Worm (Caenorhabditis elegans): ENCODE data around the gene Y37A1A.3.

Y37A1A.3 gene

DNA sequence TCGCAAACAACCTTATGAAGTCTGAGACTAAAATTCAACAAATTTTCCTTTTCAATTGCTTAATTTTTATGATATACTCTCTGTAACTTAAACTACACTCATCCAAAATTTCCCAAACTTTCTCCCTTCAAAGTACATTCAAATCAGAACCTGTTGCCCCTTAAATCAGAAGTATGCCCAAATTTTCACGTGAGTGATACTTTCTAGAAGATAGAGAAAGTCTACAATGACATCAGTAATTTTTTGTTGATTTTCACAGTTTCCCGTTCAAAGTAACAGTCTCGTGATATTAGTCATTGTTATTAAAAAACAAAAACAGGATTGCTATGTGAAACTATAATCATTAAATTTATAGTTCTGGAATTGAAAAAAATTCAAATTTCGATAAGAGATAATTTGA, 8.3 kb upstream of the Y37A1A.3 start:
- no peak for TF ChIP-seq nhr-76 (tag; optimal IDR thresholded peaks at IDR 0.05)
- TF ChIP-seq unc-39 (tag; optimal IDR thresholded peaks at IDR 0.05), result no peak
- TF ChIP-seq aly-2 (tag; optimal IDR thresholded peaks at IDR 0.05), result no peak
- no peak for TF ChIP-seq lim-7 (GFP tag; IDR thresholded peaks at IDR 0.05)
- TF ChIP-seq F37D6.2 (tag; optimal IDR thresholded peaks at IDR 0.05), result no peak
- TF ChIP-seq nhr-28 (tag; optimal IDR thresholded peaks at IDR 0.05), result peak; percentile 78
- no peak for TF ChIP-seq dmd-9 (GFP tag; IDR thresholded peaks at IDR 0.05)
- no peak for TF ChIP-seq ceh-62 (tag; optimal IDR thresholded peaks at IDR 0.05)
- peak in 1 of 2 experiments; percentile 58 for TF ChIP-seq unc-62 (GFP tag; optimal IDR thresholded peaks at IDR 0.05 in 1 of 2)
- TF ChIP-seq unc-62 (tag; optimal IDR thresholded peaks at IDR 0.05), result no peak
- TF ChIP-seq lsy-2 (tag; optimal IDR thresholded peaks at IDR 0.05), result peak in 1 of 2 experiments; percentile 58
- TF ChIP-seq Y5F2A.4 (GFP tag; optimal IDR thresholded peaks at IDR 0.05), result no peak
- no peak for TF ChIP-seq zip-11 (GFP tag; IDR thresholded peaks at IDR 0.05)
- TF ChIP-seq mdt-29 (GFP tag; IDR thresholded peaks at IDR 0.05), result 0 out of 2 replicates have a peak, but pooled peaks have one; percentile 47
- peak; percentile 75 for TF ChIP-seq hlh-30 (tag; optimal IDR thresholded peaks at IDR 0.05; ENCODE audit: insufficient read depth)
- no peak for TF ChIP-seq lin-29 (GFP tag; IDR thresholded peaks at IDR 0.05)
- TF ChIP-seq mxl-2 (GFP tag; conservative IDR thresholded peaks at IDR 0.05), result no peak
- no peak for TF ChIP-seq nhr-48 (tag; optimal IDR thresholded peaks at IDR 0.05)
- no peak for TF ChIP-seq zag-1 (tag; optimal IDR thresholded peaks at IDR 0.05)
- no peak for TF ChIP-seq daf-16 (GFP tag; optimal IDR thresholded peaks at IDR 0.05)
- TF ChIP-seq daf-16 (tag; optimal IDR thresholded peaks at IDR 0.05), result no peak
- TF ChIP-seq snpc-4 (tag; optimal IDR thresholded peaks at IDR 0.05), result no peak
- TF ChIP-seq rbr-2 (tag; optimal IDR thresholded peaks at IDR 0.05), result no peak
- TF ChIP-seq lin-13 (GFP tag; optimal IDR thresholded peaks at IDR 0.05), result no peak
- TF ChIP-seq mep-1 (tag; optimal IDR thresholded peaks at IDR 0.05), result peak; percentile 5
- TF ChIP-seq D1046.2 (GFP tag; IDR thresholded peaks at IDR 0.05), result no peak
- no peak for TF ChIP-seq fkh-10 (GFP tag; optimal IDR thresholded peaks at IDR 0.05)
- no peak for TF ChIP-seq F26F4.8 (GFP tag; conservative IDR thresholded peaks at IDR 0.05)
- TF ChIP-seq sdz-12 (GFP tag; optimal IDR thresholded peaks at IDR 0.05), result no peak
- peak in 1 of 2 experiments; percentile 39 for TF ChIP-seq mdl-1 (tag; optimal IDR thresholded peaks at IDR 0.05)
- no peak for TF ChIP-seq lin-1 (GFP tag; IDR thresholded peaks at IDR 0.05)
- TF ChIP-seq nhr-10 (tag; optimal IDR thresholded peaks at IDR 0.05), result no peak
- TF ChIP-seq aha-1 (tag), result peak; percentile 12

DNA sequence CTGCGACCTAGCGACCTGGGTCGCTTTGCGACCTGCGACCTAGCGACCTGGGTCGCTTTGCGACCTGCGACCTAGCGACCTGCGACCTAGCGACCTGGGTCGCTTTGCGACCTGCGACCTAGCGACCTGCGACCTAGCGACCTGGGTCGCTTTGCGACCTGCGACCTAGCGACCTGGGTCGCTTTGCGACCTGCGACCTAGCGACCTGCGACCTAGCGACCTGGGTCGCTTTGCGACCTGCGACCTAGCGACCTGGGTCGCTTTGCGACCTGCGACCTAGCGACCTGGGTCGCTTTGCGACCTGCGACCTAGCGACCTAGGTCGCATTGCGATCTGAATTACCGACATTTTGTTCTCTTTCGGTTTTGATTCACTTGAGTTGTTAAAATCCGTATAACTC, 7.3 kb upstream of the Y37A1A.3 start:
- peak; percentile 52; the same call in 1 of the 2 replicates for TF ChIP-seq set-16 (GFP tag; IDR thresholded peaks at IDR 0.05)

DNA sequence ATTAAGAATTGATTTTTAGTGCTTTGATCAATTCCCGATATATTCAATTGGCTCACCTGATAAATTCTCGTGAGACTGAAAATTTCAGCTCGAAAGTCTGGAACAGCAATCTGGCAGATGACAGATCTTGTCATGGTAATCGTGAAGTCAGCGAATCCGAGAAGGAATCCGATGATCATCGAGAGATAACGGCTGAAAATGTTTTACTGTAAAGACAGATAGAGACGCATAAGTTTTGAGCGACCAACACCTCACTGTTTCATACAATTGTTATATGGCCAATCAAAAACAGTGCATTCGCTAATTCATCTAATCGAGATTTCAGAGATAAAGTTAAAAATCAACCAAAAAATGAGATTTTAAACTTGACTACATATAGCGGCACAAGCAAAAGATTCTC, 3.7 kb upstream of the Y37A1A.3 start:
- no peak for TF ChIP-seq ceh-82 (tag; optimal IDR thresholded peaks at IDR 0.05)
- TF ChIP-seq snpc-1.2 (GFP tag; IDR thresholded peaks at IDR 0.05), result peak; percentile 62
- no peak for TF ChIP-seq dmd-8 (GFP tag; IDR thresholded peaks at IDR 0.05)
- no peak for TF ChIP-seq F44E2.7 (GFP tag; IDR thresholded peaks at IDR 0.05)
- TF ChIP-seq fkh-10 (GFP tag; optimal IDR thresholded peaks at IDR 0.05), result no peak
- no peak for TF ChIP-seq nhr-25 (tag; optimal IDR thresholded peaks at IDR 0.05; ENCODE audit: borderline replicate concordance, insufficient read depth)
- no peak for TF ChIP-seq zip-2 (tag; optimal IDR thresholded peaks at IDR 0.05)
- TF ChIP-seq lin-29 (GFP tag; IDR thresholded peaks at IDR 0.05), result no peak

DNA sequence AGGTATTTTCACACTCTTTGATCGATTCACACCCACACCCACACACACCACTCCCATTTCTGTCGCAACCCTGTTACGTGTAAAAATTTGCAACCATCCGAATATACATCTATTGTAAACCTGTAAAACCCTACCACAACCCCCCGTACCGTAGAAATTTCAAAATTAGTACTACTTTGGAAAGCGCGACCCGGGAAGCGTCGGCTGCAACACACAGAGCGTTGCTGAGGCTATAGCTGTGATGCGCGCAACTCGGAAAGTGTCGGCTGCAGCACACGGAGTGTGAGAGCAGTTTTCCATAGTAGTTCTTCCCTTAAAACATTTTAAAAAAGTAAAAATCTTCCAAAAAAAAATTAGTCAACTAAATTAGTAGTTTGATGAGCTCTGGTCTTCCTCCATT, 9.6 kb downstream of the Y37A1A.3 start:
- TF ChIP-seq nhr-48 (tag; optimal IDR thresholded peaks at IDR 0.05), result no peak
- TF ChIP-seq ceh-44 (GFP tag; IDR thresholded peaks at IDR 0.05), result no peak
- TF ChIP-seq spr-3 (GFP tag; optimal IDR thresholded peaks at IDR 0.05), result no peak
- TF ChIP-seq ZK337.2 (GFP tag; IDR thresholded peaks at IDR 0.05), result no peak
- peak; percentile 37 for TF ChIP-seq mep-1 (tag; optimal IDR thresholded peaks at IDR 0.05)
- no peak for TF ChIP-seq daf-16 (GFP tag; optimal IDR thresholded peaks at IDR 0.05)
- peak; percentile 13 for TF ChIP-seq daf-16 (tag; optimal IDR thresholded peaks at IDR 0.05)
- TF ChIP-seq aha-1 (tag), result no peak
- no peak for TF ChIP-seq zag-1 (tag; optimal IDR thresholded peaks at IDR 0.05)
- no peak for TF ChIP-seq ztf-7 (tag; optimal IDR thresholded peaks at IDR 0.05)
- TF ChIP-seq ceh-28 (tag; optimal IDR thresholded peaks at IDR 0.05), result no peak
- peak; percentile 66 for TF ChIP-seq snpc-1.2 (GFP tag; IDR thresholded peaks at IDR 0.05)
- peak; percentile 82 for TF ChIP-seq snpc-4 (tag; optimal IDR thresholded peaks at IDR 0.05)
- TF ChIP-seq lin-13 (GFP tag; optimal IDR thresholded peaks at IDR 0.05), result peak; percentile 59
- TF ChIP-seq lin-29 (GFP tag; IDR thresholded peaks at IDR 0.05), result no peak
- TF ChIP-seq nhr-42 (GFP tag; IDR thresholded peaks at IDR 0.05), result no peak
- no peak for TF ChIP-seq dpl-1 (GFP tag; optimal IDR thresholded peaks at IDR 0.05)
- no peak for TF ChIP-seq egl-43 (GFP tag; IDR thresholded peaks at IDR 0.05)
- TF ChIP-seq nhr-77 (tag; optimal IDR thresholded peaks at IDR 0.05), result no peak
